ENCODE assay signal across 2 fruit fly cellular contexts in the genomic region with DNA sequence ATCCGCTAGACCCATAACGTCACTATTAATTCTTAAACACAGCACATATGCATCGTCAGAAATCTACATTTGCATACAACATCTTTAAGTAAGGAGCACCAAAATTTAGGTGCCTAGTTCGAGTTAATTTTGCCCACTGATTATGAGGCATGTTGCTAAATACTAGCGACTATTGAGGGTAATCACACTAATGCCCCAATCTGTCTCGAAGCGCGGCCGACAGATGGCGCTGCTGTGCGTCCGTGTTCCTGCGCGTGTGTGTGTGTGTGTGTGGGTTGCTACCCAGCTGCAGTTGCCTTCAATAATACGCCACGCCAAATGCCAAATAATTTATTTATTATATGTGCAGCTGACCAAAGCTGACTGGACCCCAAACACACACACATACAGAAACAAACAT.
TF ChIP-seq lines count a peak whose summit lies in the region.

No protein-coding gene starts in this region.

- peak; percentile 83 to 90 for TF ChIP-seq CTCF in S2 (optimal IDR thresholded peaks at IDR 0.05; lab: Kevin White, UChicago)
- peak; percentile 77 for TF ChIP-seq CTCF in whole organism, embryonic (GFP tag; optimal IDR thresholded peaks at IDR 0.05; lab: Kevin White, UChicago)

TF ChIP-seq in whole organism, embryonic, 481 proteins besides CTCF, POLR2A, EP300 and RAD21:
- TF ChIP-seq HLHmδ (GFP tag; optimal IDR thresholded peaks at IDR 0.05; lab: Kevin White, UChicago): no peak
- no peak for TF ChIP-seq jumu (GFP tag; optimal IDR thresholded peaks at IDR 0.05; lab: Kevin White, UChicago)
- TF ChIP-seq Jarid2 (GFP tag; optimal IDR thresholded peaks at IDR 0.05; lab: Kevin White, UChicago): no peak
- no peak for TF ChIP-seq HLH3B (GFP tag; IDR thresholded peaks at IDR 0.05; lab: Robert Waterston, UW)
- TF ChIP-seq dan (GFP tag; IDR thresholded peaks at IDR 0.05; lab: Robert Waterston, UW): no peak
- no peak for TF ChIP-seq CG33213 (GFP tag; optimal IDR thresholded peaks at IDR 0.05; lab: Kevin White, UChicago)
- TF ChIP-seq Sry-β (GFP tag; optimal IDR thresholded peaks at IDR 0.05; lab: Kevin White, UChicago): no peak
- TF ChIP-seq CHES-1-like (GFP tag; optimal IDR thresholded peaks at IDR 0.05; lab: Kevin White, UChicago): no peak
- TF ChIP-seq CG8290 (GFP tag; optimal IDR thresholded peaks at IDR 0.05; lab: Kevin White, UChicago): no peak
- no peak for TF ChIP-seq CG8290 (tag; optimal IDR thresholded peaks at IDR 0.05; lab: Kevin White, UChicago)
- no peak for TF ChIP-seq CG7372 (GFP tag; IDR thresholded peaks at IDR 0.05; lab: Robert Waterston, UW)
- no peak for TF ChIP-seq ham (GFP tag; IDR thresholded peaks at IDR 0.05; lab: Robert Waterston, UW)
- TF ChIP-seq Atf-2 (GFP tag; optimal IDR thresholded peaks at IDR 0.05; lab: Kevin White, UChicago): no peak
